Worm (Caenorhabditis elegans) whole organism, late embryonic: ENCODE results near the gene hdl-2.

Experiments
- ama-1 ChIP-seq: fragments of 150-350 bp; optimal IDR thresholded peaks from 2 replicates; lab custom pipeline; 2014
- lim-6 ChIP-seq: sonication (generic microtip); optimal IDR thresholded peaks from 2 replicates; lab custom pipeline; 2016; ENCODE audit warnings: missing genetic modification characterization, missing compliant biosample characterization
- nhr-11 ChIP-seq: fragments of 150-350 bp; optimal IDR thresholded peaks from 2 replicates; lab custom pipeline; 2014; ENCODE audit warnings: missing biosample characterization, missing genetic modification characterization
- pag-3 ChIP-seq: sonication (generic microtip); optimal IDR thresholded peaks from 2 replicates; lab custom pipeline; 2016; ENCODE audit warnings: missing compliant biosample characterization, missing genetic modification characterization, borderline replicate concordance
- pqm-1 ChIP-seq: sonication (generic microtip); optimal IDR thresholded peaks from 2 replicates; lab custom pipeline; 2016; ENCODE audit warnings: missing genetic modification characterization, missing compliant biosample characterization
- unc-3 ChIP-seq, 2 experiments: fragments of 200-800 bp in 1 of 2; sonication (Bioruptor generic) in 1 of 2; sonication (generic microtip) in 1 of 2; conservative IDR thresholded peaks in 1 of 2; optimal IDR thresholded peaks in 1 of 2; 2 replicates each; pipeline versions ENCODE4 v1.3.6 to Lab custom; 2016 to 2022; ENCODE audit warnings: missing compliant biosample characterization in 2 of 2, missing genetic modification characterization in 2 of 2, missing genetic modification reagents in 1 of 2
- unc-55 ChIP-seq: sonication (generic microtip); optimal IDR thresholded peaks from 2 replicates; lab custom pipeline; 2017; ENCODE audit warnings: missing biosample characterization, missing genetic modification reagents, missing genetic modification characterization
- ztf-16 ChIP-seq: sonication (generic microtip); optimal IDR thresholded peaks from 2 replicates; lab custom pipeline; 2017; ENCODE audit warnings: missing genetic modification characterization, missing compliant biosample characterization

- TF ChIP-seq lim-6, result no peak
- TF ChIP-seq nhr-11, result no peak
- TF ChIP-seq ama-1, result no peak
- no peak for TF ChIP-seq unc-55 (GFP tag; lab: Kevin White, UChicago)
- no peak for TF ChIP-seq unc-3 (GFP tag; conservative IDR thresholded peaks at IDR 0.05; lab: Robert Waterston, UW)
- TF ChIP-seq unc-3 (tag; optimal IDR thresholded peaks at IDR 0.05; lab: Kevin White, UChicago), result no peak
- no peak for TF ChIP-seq ztf-16 (tag; lab: Kevin White, UChicago)
- TF ChIP-seq pag-3 (tag; lab: Kevin White, UChicago), result no peak
- TF ChIP-seq pqm-1 (tag; lab: Kevin White, UChicago), result no peak
Measured at ce11 chrIV:8914187-8914586, 40.2 kb downstream of the hdl-2 start.
